Worm (Caenorhabditis elegans) whole organism, young adult: ENCODE measurements around the gene nhr-102.

Experiments
- B0336.3 ChIP-seq: fragments of 200-800 bp; sonication (Bioruptor generic); IDR thresholded peaks from 2 replicates; pipeline ENCODE4 v1.3.6; 2022; ENCODE audit warnings: missing genetic modification characterization, missing compliant biosample characterization
- Y53F4B.3 ChIP-seq: fragments of 200-800 bp; sonication (Bioruptor generic); IDR thresholded peaks from 2 replicates; pipeline ENCODE4 v1.3.6; 2022; ENCODE audit warnings: missing genetic modification reagents, missing genetic modification characterization, missing compliant biosample characterization
- Y95B8A.8 ChIP-seq: fragments of 200-800 bp; sonication (Bioruptor generic); IDR thresholded peaks from 2 replicates; pipeline ENCODE4 v1.3.6; 2022; ENCODE audit warnings: missing genetic modification reagents, missing genetic modification characterization, missing compliant biosample characterization
- attf-5 ChIP-seq: fragments of 200-800 bp; sonication (Bioruptor generic); optimal IDR thresholded peaks from 2 replicates; lab custom pipeline; 2018; ENCODE audit warnings: mild to moderate bottlenecking, missing genetic modification characterization, missing compliant biosample characterization
- dpl-1 ChIP-seq: fragments of 150-350 bp; optimal IDR thresholded peaks from 2 replicates; lab custom pipeline; 2014; ENCODE audit warnings: missing biosample characterization, missing genetic modification reagents, missing genetic modification characterization
- sea-2 ChIP-seq: fragments of 200-800 bp; sonication (Bioruptor generic); IDR thresholded peaks from 2 replicates; pipeline ENCODE4 v1.3.6; 2022; ENCODE audit warnings: missing genetic modification characterization, missing compliant biosample characterization
- snpc-1.1 ChIP-seq: sonication (generic microtip); optimal IDR thresholded peaks from 2 replicates; lab custom pipeline; 2017; ENCODE audit warnings: missing genetic modification characterization, mild to moderate bottlenecking, missing compliant biosample characterization, antibody characterized with exemption, moderate library complexity, missing genotype, missing genetic modification reagents; ENCODE audit not compliant: insufficient read depth

ce11 chrV:15891761-15892160, 15.6 kb upstream of the nhr-102 start, which contains the start of gene T06C12.12:
- TF ChIP-seq sea-2 (GFP tag; lab: Robert Waterston, UW) = no peak
- TF ChIP-seq Y53F4B.3 = no peak
- TF ChIP-seq B0336.3 (GFP tag; lab: Robert Waterston, UW) = no peak
- TF ChIP-seq dpl-1 = no peak
- TF ChIP-seq attf-5 = no peak
- no peak for TF ChIP-seq snpc-1.1 (tag; lab: Kevin White, UChicago)
- TF ChIP-seq Y95B8A.8 (GFP tag; lab: Robert Waterston, UW) = no peak
